Fruit fly (Drosophila melanogaster): ENCODE results near the gene CAH5.

The CAH5 gene

DNA sequence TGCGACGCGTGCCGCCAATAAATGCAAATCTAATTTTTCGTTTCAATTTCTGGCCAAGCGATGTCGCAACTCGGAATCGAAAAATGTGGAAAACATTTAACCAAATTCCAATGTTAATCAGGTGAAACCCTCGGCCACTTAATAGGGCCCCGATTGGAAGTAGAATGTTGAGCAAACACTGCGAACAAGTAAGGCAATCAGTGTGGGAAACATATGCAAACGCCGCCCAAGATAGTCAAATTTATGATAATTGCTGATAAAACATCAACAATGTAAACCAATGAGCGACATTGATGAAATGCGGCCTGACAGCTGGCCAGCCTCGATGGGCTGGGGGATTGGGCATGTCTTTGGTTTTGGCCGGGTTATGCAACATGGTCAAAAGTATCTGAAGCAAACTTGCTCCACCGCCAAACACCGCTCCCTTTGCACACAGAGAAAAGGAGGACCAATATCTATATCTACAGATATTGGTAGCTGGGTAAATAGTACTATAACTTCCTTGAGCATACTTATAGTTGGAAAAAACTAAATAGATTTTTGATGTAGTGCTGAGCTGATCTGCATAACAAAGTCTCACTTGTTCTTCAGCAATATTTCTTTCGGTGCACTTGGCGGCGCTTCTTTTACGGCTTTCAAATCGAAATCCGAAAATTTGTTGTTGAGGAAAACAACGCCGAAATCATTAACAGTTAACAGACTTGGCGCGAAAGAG, 15.0 kb upstream of the CAH5 start (continued):
- TF ChIP-seq tup (GFP tag; optimal IDR thresholded peaks at IDR 0.05) (peak; percentile 1), CG10267 (tag; optimal IDR thresholded peaks at IDR 0.05) (peak; percentile 67), cas (GFP tag; IDR thresholded peaks at IDR 0.05) (no peak), Scr (GFP tag; IDR thresholded peaks at IDR 0.05; ENCODE audit: partially characterized antibody) (no peak), CG31365 (tag; optimal IDR thresholded peaks at IDR 0.05) (peak; percentile 40), CG4424 (GFP tag; optimal IDR thresholded peaks at IDR 0.05) (peak; percentile 81), CG3065 (GFP tag; optimal IDR thresholded peaks at IDR 0.05) (no peak), CG8478 (optimal IDR thresholded peaks at IDR 0.05) (no peak), CG10431 (GFP tag; optimal IDR thresholded peaks at IDR 0.05) (peak; percentile 40), CG8388 (GFP tag; optimal IDR thresholded peaks at IDR 0.05) (peak; percentile 70), twi (tag; optimal IDR thresholded peaks at IDR 0.05) (peak; percentile 52), CG9609 (GFP tag; optimal IDR thresholded peaks at IDR 0.05) (peak; percentile 52), HmgZ (tag; optimal IDR thresholded peaks at IDR 0.05) (no peak), tx (GFP tag; optimal IDR thresholded peaks at IDR 0.05) (peak; percentile 17), CG6175 (GFP tag; IDR thresholded peaks at IDR 0.05) (no peak), CG17612 (GFP tag; IDR thresholded peaks at IDR 0.05) (no peak), Neu2 (GFP tag; optimal IDR thresholded peaks at IDR 0.05; ENCODE audit: borderline replicate concordance) (no peak), h (optimal IDR thresholded peaks at IDR 0.05) (no peak), H15 (GFP tag; IDR thresholded peaks at IDR 0.05) (peak; percentile 77), Vsx1 (GFP tag; optimal IDR thresholded peaks at IDR 0.05) (peak; percentile 39), CG2712 (tag; optimal IDR thresholded peaks at IDR 0.05) (peak; percentile 84), Sox102F (GFP tag; optimal IDR thresholded peaks at IDR 0.05) (peak; percentile 85), Sin3A (optimal IDR thresholded peaks at IDR 0.05) (no peak), ssp (GFP tag; IDR thresholded peaks at IDR 0.05) (peak; percentile 70), Hr51 (GFP tag; optimal IDR thresholded peaks at IDR 0.05) (peak; percentile 2 to 85), CG11247 (GFP tag; IDR thresholded peaks at IDR 0.05) (peak; percentile 75), CG8944 (GFP tag; optimal IDR thresholded peaks at IDR 0.05) (peak; percentile 70), CG16779 (GFP tag; IDR thresholded peaks at IDR 0.05) (no peak), az2 (GFP tag; optimal IDR thresholded peaks at IDR 0.05) (peak; percentile 73), CG9817 (tag; optimal IDR thresholded peaks at IDR 0.05) (peak; percentile 56), CG3281 (GFP tag; optimal IDR thresholded peaks at IDR 0.05) (peak; percentile 40), hkb (optimal IDR thresholded peaks at IDR 0.05) (no peak), hkb (GFP tag; IDR thresholded peaks at IDR 0.05) (peak; percentile 88), Ptx1 (GFP tag; IDR thresholded peaks at IDR 0.05) (peak; percentile 84), onecut (GFP tag; IDR thresholded peaks at IDR 0.05) (peak; percentile 71), CG11696 (GFP tag; IDR thresholded peaks at IDR 0.05) (0 out of 2 replicates have a peak, but pooled peaks have one; percentile 31), sqz (GFP tag; optimal IDR thresholded peaks at IDR 0.05) (peak; percentile 44), Med (GFP tag) (peak; percentile 95), Dfd (GFP tag; optimal IDR thresholded peaks at IDR 0.05) (no peak), aop (GFP tag; IDR thresholded peaks at IDR 0.05) (peak; percentile 40; the same call in 1 of the 2 replicates), CG16863 (GFP tag; optimal IDR thresholded peaks at IDR 0.05) (peak; percentile 70), prd (optimal IDR thresholded peaks at IDR 0.05) (no peak), prd (GFP tag; IDR thresholded peaks at IDR 0.05) (peak; percentile 79), pho (GFP tag; optimal IDR thresholded peaks at IDR 0.05) (no peak), luna (GFP tag; optimal IDR thresholded peaks at IDR 0.05) (no peak), mirr (GFP tag; optimal IDR thresholded peaks at IDR 0.05) (no peak), CG30403 (GFP tag; optimal IDR thresholded peaks at IDR 0.05) (peak; percentile 74), ham (GFP tag; IDR thresholded peaks at IDR 0.05) (no peak), Fer2 (tag; optimal IDR thresholded peaks at IDR 0.05) (no peak), gro (GFP tag; optimal IDR thresholded peaks at IDR 0.05) (no peak), CHES-1-like (GFP tag; optimal IDR thresholded peaks at IDR 0.05) (no peak), CG30431 (GFP tag; optimal IDR thresholded peaks at IDR 0.05) (peak; percentile 8)
